Fruit fly (Drosophila melanogaster): ENCODE data around the gene Ccdc114.

DNA sequence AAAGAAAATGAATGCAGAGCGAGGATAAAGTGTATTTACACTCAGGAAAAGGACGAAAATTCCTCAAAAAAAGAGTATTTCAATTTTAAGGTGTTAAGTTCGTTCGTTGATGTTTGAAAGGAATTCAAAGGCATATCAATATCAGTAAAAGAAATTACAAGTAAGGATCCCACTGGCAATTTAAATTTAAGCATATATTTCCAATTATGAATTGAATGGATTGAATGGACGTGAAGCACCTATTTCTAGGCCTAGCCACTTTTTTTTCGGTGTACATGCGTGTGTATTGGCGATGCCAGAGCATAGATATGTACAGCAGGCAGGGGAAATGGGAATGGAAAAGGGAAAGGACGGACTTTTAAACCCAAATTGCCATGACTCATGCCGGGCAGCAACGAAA lies 6.0 kb upstream of the Ccdc114 start:
- TF ChIP-seq psq (optimal IDR thresholded peaks at IDR 0.05) = no peak
- TF ChIP-seq CG8478 (optimal IDR thresholded peaks at IDR 0.05) = no peak

All from whole organism.